ENCODE assay signal across 2 fruit fly cellular contexts in genomic region chr2L:3827406-3828133, dm6.
TF ChIP-seq lines count a peak whose summit lies in the region.

No protein-coding gene starts in this region.

- no peak for TF ChIP-seq CTCF in whole organism, embryonic (GFP tag; optimal IDR thresholded peaks at IDR 0.05; lab: Kevin White, UChicago)

TF ChIP-seq in whole organism, embryonic, 481 proteins besides CTCF, POLR2A, EP300 and RAD21 (continues in another document):
- TF ChIP-seq crol (GFP tag; IDR thresholded peaks at IDR 0.05; lab: Robert Waterston, UW) (no peak), exex (tag; optimal IDR thresholded peaks at IDR 0.05; lab: Kevin White, UChicago) (no peak), CG6175 (GFP tag; IDR thresholded peaks at IDR 0.05; lab: Robert Waterston, UW) (no peak), corto (GFP tag; optimal IDR thresholded peaks at IDR 0.05; lab: Kevin White, UChicago) (no peak), Hmr (GFP tag; optimal IDR thresholded peaks at IDR 0.05; lab: Kevin White, UChicago) (no peak), CG9609 (GFP tag; optimal IDR thresholded peaks at IDR 0.05; lab: Kevin White, UChicago) (peak; percentile 16), tap (tag; optimal IDR thresholded peaks at IDR 0.05; lab: Kevin White, UChicago) (peak; percentile 57), CG14965 (GFP tag; optimal IDR thresholded peaks at IDR 0.05; lab: Kevin White, UChicago; ENCODE audit: borderline replicate concordance) (no peak), Elba2 (GFP tag; optimal IDR thresholded peaks at IDR 0.05; lab: Kevin White, UChicago) (peak; percentile 83), Nf-YA (GFP tag; IDR thresholded peaks at IDR 0.05; lab: Robert Waterston, UW) (no peak), wdn (GFP tag; IDR thresholded peaks at IDR 0.05; lab: Robert Waterston, UW) (no peak), grau (tag; optimal IDR thresholded peaks at IDR 0.05; lab: Kevin White, UChicago) (peak; percentile 77), CG4360 (GFP tag; IDR thresholded peaks at IDR 0.05; lab: Robert Waterston, UW) (peak; percentile 38; the same call in 1 of the 2 replicates), CG18599 (GFP tag; optimal IDR thresholded peaks at IDR 0.05; lab: Kevin White, UChicago) (peak; percentile 40), schlank (tag; optimal IDR thresholded peaks at IDR 0.05; lab: Kevin White, UChicago) (no peak), Fer3 (tag; optimal IDR thresholded peaks at IDR 0.05; lab: Kevin White, UChicago) (no peak), Hr78 (GFP tag; optimal IDR thresholded peaks at IDR 0.05; lab: Kevin White, UChicago) (no peak), CG8290 (GFP tag; optimal IDR thresholded peaks at IDR 0.05; lab: Kevin White, UChicago) (peak; percentile 60), CG8290 (tag; optimal IDR thresholded peaks at IDR 0.05; lab: Kevin White, UChicago) (peak in 1 of 2 experiments; percentile 61), nerfin-2 (GFP tag; IDR thresholded peaks at IDR 0.05; lab: Robert Waterston, UW; ENCODE audit: partially characterized antibody) (no peak), CG5180 (GFP tag; optimal IDR thresholded peaks at IDR 0.05; lab: Kevin White, UChicago) (peak; percentile 8), sr (GFP tag; IDR thresholded peaks at IDR 0.05; lab: Robert Waterston, UW) (no peak), zfh2 (GFP tag; optimal IDR thresholded peaks at IDR 0.05; lab: Kevin White, UChicago) (no peak), sqz (GFP tag; optimal IDR thresholded peaks at IDR 0.05; lab: Kevin White, UChicago) (peak; percentile 70), CG5953 (GFP tag; IDR thresholded peaks at IDR 0.05; lab: Robert Waterston, UW) (no peak), en (GFP tag; optimal IDR thresholded peaks at IDR 0.05; lab: Kevin White, UChicago) (peak; percentile 24), CG2875 (GFP tag; optimal IDR thresholded peaks at IDR 0.05; lab: Kevin White, UChicago) (peak; percentile 42), CG12219 (GFP tag; optimal IDR thresholded peaks at IDR 0.05; lab: Kevin White, UChicago) (no peak), Dad (GFP tag; optimal IDR thresholded peaks at IDR 0.05; lab: Kevin White, UChicago) (peak; percentile 22), ase (GFP tag; IDR thresholded peaks at IDR 0.05; lab: Robert Waterston, UW) (no peak), Xbp1 (GFP tag; optimal IDR thresholded peaks at IDR 0.05; lab: Kevin White, UChicago) (peak; percentile 42), lab (GFP tag; optimal IDR thresholded peaks at IDR 0.05; lab: Kevin White, UChicago) (no peak), sima (GFP tag; optimal IDR thresholded peaks at IDR 0.05; lab: Kevin White, UChicago) (no peak), kah (GFP tag; optimal IDR thresholded peaks at IDR 0.05; lab: Kevin White, UChicago) (no peak), chinmo (GFP tag; IDR thresholded peaks at IDR 0.05; lab: Robert Waterston, UW; ENCODE audit: partially characterized antibody) (no peak), Asciz (GFP tag; optimal IDR thresholded peaks at IDR 0.05; lab: Kevin White, UChicago) (no peak), crc (GFP tag; optimal IDR thresholded peaks at IDR 0.05; lab: Kevin White, UChicago) (no peak), CG7556 (GFP tag; optimal IDR thresholded peaks at IDR 0.05; lab: Kevin White, UChicago) (peak; percentile 86), Aef1 (GFP tag; IDR thresholded peaks at IDR 0.05; lab: Robert Waterston, UW) (no peak), Mrtf (GFP tag; IDR thresholded peaks at IDR 0.05; lab: Robert Waterston, UW) (no peak), CG6254 (GFP tag; optimal IDR thresholded peaks at IDR 0.05; lab: Kevin White, UChicago) (peak; percentile 76), sob (GFP tag; IDR thresholded peaks at IDR 0.05; lab: Robert Waterston, UW) (no peak), CG3407 (GFP tag; optimal IDR thresholded peaks at IDR 0.05; lab: Kevin White, UChicago) (peak; percentile 85), Ravus (GFP tag; IDR thresholded peaks at IDR 0.05; lab: Robert Waterston, UW) (no peak), ara (GFP tag; IDR thresholded peaks at IDR 0.05; lab: Robert Waterston, UW) (peak; percentile 84), CG11093 (GFP tag; IDR thresholded peaks at IDR 0.05; lab: Robert Waterston, UW) (no peak), zf30C (GFP tag; optimal IDR thresholded peaks at IDR 0.05; lab: Kevin White, UChicago) (peak; percentile 98)

TF ChIP-seq in whole organism, wandering third instar larva, 38 proteins besides CTCF, POLR2A, EP300 and RAD21:
- TF ChIP-seq HLH106 (tag; optimal IDR thresholded peaks at IDR 0.05; lab: Kevin White, UChicago) (no peak), sv (GFP tag; optimal IDR thresholded peaks at IDR 0.05; lab: Kevin White, UChicago) (peak; percentile 50)

Comparison
In these comparisons a context has a peak if more than half of its experiments do, and no peak if none do; other contexts are left out.
1. Of the 10 proteins assayed by ChIP-seq in both whole organism, embryonic and whole organism, wandering third instar larva: peak only in whole organism, embryonic: Abd-B; only in whole organism, wandering third instar larva: none; in both: none; in neither: 7; mixed calls (peak in some experiments, not most) for 2.